Fruit fly (Drosophila melanogaster): Measurements from ENCODE around the gene Jasper.

The Jasper gene

DNA sequence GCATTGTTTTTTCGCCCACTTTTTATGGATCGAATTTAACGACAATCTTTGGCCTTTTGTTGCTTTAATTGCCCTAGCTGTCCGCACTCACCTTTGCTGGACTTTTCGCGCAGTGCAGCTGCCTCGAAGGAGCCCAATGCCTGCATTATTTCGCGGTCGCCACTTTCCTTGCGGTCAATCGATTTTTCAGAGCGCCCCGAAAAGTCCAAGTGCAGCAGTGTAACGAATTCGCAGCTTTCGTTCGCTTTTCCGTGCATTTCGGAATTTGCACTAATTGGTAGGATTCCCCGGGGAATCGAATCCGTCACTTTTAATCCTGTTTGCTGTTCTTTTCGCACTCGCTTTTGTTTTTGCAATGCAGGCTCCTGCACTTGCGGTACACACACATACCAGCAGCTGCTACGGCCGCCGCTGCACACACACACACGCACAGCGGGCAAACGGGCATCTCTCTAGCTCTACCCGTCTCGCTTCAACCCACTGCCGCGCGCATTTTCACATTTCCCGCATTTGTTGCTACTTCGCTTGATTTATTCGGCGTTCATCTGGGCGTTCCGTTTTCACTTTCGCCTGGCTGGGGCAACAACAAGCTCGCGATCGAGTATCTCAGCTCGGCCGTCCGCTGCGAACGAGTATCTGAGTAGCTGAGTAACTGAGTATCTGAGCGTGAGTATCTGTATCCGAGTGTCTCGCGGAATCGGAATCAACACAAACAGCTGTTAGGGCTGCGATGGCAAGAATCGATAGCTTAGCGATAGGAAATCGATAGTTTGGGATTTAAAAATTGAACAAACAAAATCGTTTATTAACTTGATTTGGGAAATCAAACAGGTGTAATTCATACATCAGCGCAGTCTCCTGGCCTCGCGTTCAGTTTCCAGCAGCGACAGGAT, 30.5 kb upstream of the Jasper start, which contains the start of gene Mgat2:
Mgat2 (minus strand) TSS at position 663 of the 893 bp plus-strand sequence.
- peak; percentile 46 for TF ChIP-seq Drgx (GFP tag; IDR thresholded peaks at IDR 0.05)
- peak; percentile 37; the same call in 1 of the 2 replicates for TF ChIP-seq sob (GFP tag; IDR thresholded peaks at IDR 0.05)
- peak; percentile 20 for TF ChIP-seq CG17385 (GFP tag; optimal IDR thresholded peaks at IDR 0.05)
- TF ChIP-seq CG33213 (GFP tag; optimal IDR thresholded peaks at IDR 0.05) = peak; percentile 5
- TF ChIP-seq Tbp (GFP tag; optimal IDR thresholded peaks at IDR 0.05) = no peak
- TF ChIP-seq CG6765 (GFP tag; optimal IDR thresholded peaks at IDR 0.05) = peak; percentile 28
- TF ChIP-seq Lim3 (GFP tag; IDR thresholded peaks at IDR 0.05) = no peak
- TF ChIP-seq Lhr (GFP tag; optimal IDR thresholded peaks at IDR 0.05) = no peak
- TF ChIP-seq Mrtf (GFP tag; IDR thresholded peaks at IDR 0.05) = no peak
- peak; percentile 63 for TF ChIP-seq Side (GFP tag; optimal IDR thresholded peaks at IDR 0.05)
- TF ChIP-seq CG9932 (GFP tag; IDR thresholded peaks at IDR 0.05) = peak; percentile 23; the same call in 1 of the 2 replicates
- TF ChIP-seq CG4707 (GFP tag; optimal IDR thresholded peaks at IDR 0.05) = peak; percentile 62
- peak in 1 of 3 experiments; percentile 8 for TF ChIP-seq lola (GFP tag; optimal IDR thresholded peaks at IDR 0.05)
- TF ChIP-seq pros (GFP tag; optimal IDR thresholded peaks at IDR 0.05) = peak; percentile 62
- peak; percentile 15 for TF ChIP-seq CG14965 (GFP tag; optimal IDR thresholded peaks at IDR 0.05; ENCODE audit: borderline replicate concordance)
- no peak for TF ChIP-seq schlank (tag; optimal IDR thresholded peaks at IDR 0.05)
- peak; percentile 79; the same call in 1 of the 3 replicates for TF ChIP-seq CG34422 (GFP tag; IDR thresholded peaks at IDR 0.05)
- TF ChIP-seq nom (GFP tag; optimal IDR thresholded peaks at IDR 0.05) = peak; percentile 65
- no peak for TF ChIP-seq CG30020 (tag; optimal IDR thresholded peaks at IDR 0.05)
- TF ChIP-seq hb (GFP tag; IDR thresholded peaks at IDR 0.05; ENCODE audit: partially characterized antibody) = peak; percentile 75
- no peak for TF ChIP-seq CG17612 (GFP tag; IDR thresholded peaks at IDR 0.05)
- TF ChIP-seq gsb (GFP tag; IDR thresholded peaks at IDR 0.05) = no peak
- TF ChIP-seq ac (GFP tag; optimal IDR thresholded peaks at IDR 0.05) = peak; percentile 51
- TF ChIP-seq bcd (GFP tag; optimal IDR thresholded peaks at IDR 0.05) = no peak
- no peak for TF ChIP-seq Gsc (GFP tag; IDR thresholded peaks at IDR 0.05)
- no peak for TF ChIP-seq Abd-B (GFP tag; optimal IDR thresholded peaks at IDR 0.05)
- TF ChIP-seq CG16815 (GFP tag; optimal IDR thresholded peaks at IDR 0.05) = no peak
- peak; percentile 59 for TF ChIP-seq CG15479 (GFP tag; optimal IDR thresholded peaks at IDR 0.05)
- peak; percentile 85 for TF ChIP-seq amos (GFP tag; IDR thresholded peaks at IDR 0.05; ENCODE audit: partially characterized antibody)
- no peak for TF ChIP-seq CG9437 (GFP tag; optimal IDR thresholded peaks at IDR 0.05)
- TF ChIP-seq Spps (tag; optimal IDR thresholded peaks at IDR 0.05) = peak; percentile 63
- TF ChIP-seq sd (tag; optimal IDR thresholded peaks at IDR 0.05) = peak; percentile 82
- no peak for TF ChIP-seq CG7556 (GFP tag; optimal IDR thresholded peaks at IDR 0.05)
- TF ChIP-seq CG32772 (GFP tag; IDR thresholded peaks at IDR 0.05) = no peak
- 0 out of 3 replicates have a peak, but pooled peaks have one; percentile 16 for TF ChIP-seq Dbx (GFP tag; IDR thresholded peaks at IDR 0.05)
- TF ChIP-seq gcm (GFP tag; optimal IDR thresholded peaks at IDR 0.05) = peak; percentile 97
- TF ChIP-seq ERR (GFP tag; optimal IDR thresholded peaks at IDR 0.05) = no peak
- no peak for TF ChIP-seq mam (GFP tag; optimal IDR thresholded peaks at IDR 0.05)
- peak; percentile 70 for TF ChIP-seq wek (GFP tag; optimal IDR thresholded peaks at IDR 0.05)
- TF ChIP-seq CG32767 (GFP tag; IDR thresholded peaks at IDR 0.05) = peak; percentile 28; the same call in 1 of the 2 replicates
- TF ChIP-seq CG31388 (GFP tag; optimal IDR thresholded peaks at IDR 0.05) = no peak
- peak; percentile 10 for TF ChIP-seq CG8388 (GFP tag; optimal IDR thresholded peaks at IDR 0.05)
- TF ChIP-seq CG11723 (GFP tag; optimal IDR thresholded peaks at IDR 0.05) = peak; percentile 16
- TF ChIP-seq CG2116 (GFP tag; optimal IDR thresholded peaks at IDR 0.05) = no peak
- peak; percentile 1 for TF ChIP-seq ATbp (GFP tag; optimal IDR thresholded peaks at IDR 0.05)
- no peak for TF ChIP-seq en (GFP tag; optimal IDR thresholded peaks at IDR 0.05)
- no peak for TF ChIP-seq CG14441 (GFP tag; IDR thresholded peaks at IDR 0.05)
- peak; percentile 6 for TF ChIP-seq CG12391 (tag; optimal IDR thresholded peaks at IDR 0.05)
